Fruit fly (Drosophila melanogaster): Measurements from ENCODE around the gene Sfp24Bc.

dm6 chr2L:3631262-3632046 is 38.9 kb downstream of the Sfp24Bc start:
- TF ChIP-seq CG15710 (tag; optimal IDR thresholded peaks at IDR 0.05) (no peak), CG9948 (tag; optimal IDR thresholded peaks at IDR 0.05) (no peak)

Measured in whole organism, pupa.